Worm (Caenorhabditis elegans): ENCODE measurements around the gene T14B4.3.

DNA sequence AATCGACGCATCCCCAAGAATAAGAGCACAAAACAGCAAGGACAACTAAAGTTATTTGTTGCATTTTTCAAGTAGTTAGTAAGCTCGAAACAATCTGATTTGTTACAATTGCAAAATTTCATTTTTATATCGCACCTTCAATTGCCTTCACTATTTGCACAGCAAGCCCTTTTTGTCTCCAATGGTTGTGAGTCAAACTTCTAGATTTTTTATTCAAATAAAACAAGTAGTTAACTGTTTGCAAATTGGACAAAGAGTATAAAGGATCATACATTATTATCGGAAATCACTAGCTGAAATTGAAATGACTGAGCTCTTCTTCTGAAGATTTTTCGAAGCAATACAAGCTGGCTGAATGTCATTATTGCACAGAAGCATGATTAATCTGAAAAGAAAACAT is 18.1 kb downstream of the T14B4.3 start, which contains the start of gene F41G3.21:
- no peak for TF ChIP-seq akir-1 (GFP tag; optimal IDR thresholded peaks at IDR 0.05)
- no peak for TF ChIP-seq zfh-2 (GFP tag; conservative IDR thresholded peaks at IDR 0.05)
- TF ChIP-seq C06A6.2 (GFP tag; conservative IDR thresholded peaks at IDR 0.05), result no peak
- no peak for TF ChIP-seq egl-18 (GFP tag; IDR thresholded peaks at IDR 0.05)
- TF ChIP-seq cebp-1 (GFP tag; IDR thresholded peaks at IDR 0.05), result no peak
- TF ChIP-seq cebp-1 (tag; optimal IDR thresholded peaks at IDR 0.05), result no peak
- TF ChIP-seq ZK185.1 (tag; optimal IDR thresholded peaks at IDR 0.05; ENCODE audit: poor library complexity, severe bottlenecking), result no peak
- no peak for TF ChIP-seq chd-7 (tag; optimal IDR thresholded peaks at IDR 0.05)
- TF ChIP-seq nfya-1 (tag; optimal IDR thresholded peaks at IDR 0.05; ENCODE audit: borderline replicate concordance, insufficient read depth), result no peak
- no peak for TF ChIP-seq lin-54 (GFP tag; optimal IDR thresholded peaks at IDR 0.05)
- TF ChIP-seq B0336.3 (GFP tag; IDR thresholded peaks at IDR 0.05), result no peak
- no peak for TF ChIP-seq attf-5 (GFP tag; optimal IDR thresholded peaks at IDR 0.05)

Measured in whole organism, young adult.